Worm (Caenorhabditis elegans): ENCODE results near the gene cyp-25A1.

Gene cyp-25A1

ce11 chrIII:3873424-3873823, 41.0 kb downstream of the cyp-25A1 start:
- TF ChIP-seq egl-5 (tag; optimal IDR thresholded peaks at IDR 0.05) (no peak), elt-2 (tag; optimal IDR thresholded peaks at IDR 0.05) (peak; percentile 52), pha-4 (tag; optimal IDR thresholded peaks at IDR 0.05) (peak; percentile 83), pqm-1 (tag; optimal IDR thresholded peaks at IDR 0.05) (peak; percentile 25), nhr-77 (tag; optimal IDR thresholded peaks at IDR 0.05) (no peak), eor-1 (tag; optimal IDR thresholded peaks at IDR 0.05) (no peak), nhr-76 (tag; optimal IDR thresholded peaks at IDR 0.05) (no peak), ceh-82 (tag; optimal IDR thresholded peaks at IDR 0.05) (no peak), hmg-11 (tag; optimal IDR thresholded peaks at IDR 0.05) (no peak), ztf-4 (tag; optimal IDR thresholded peaks at IDR 0.05) (no peak), nhr-25 (tag; optimal IDR thresholded peaks at IDR 0.05) (peak; percentile 39), daf-12 (tag; optimal IDR thresholded peaks at IDR 0.05) (no peak), lin-39 (tag; optimal IDR thresholded peaks at IDR 0.05) (no peak)

ce11 chrIII:3874492-3874891, 42.1 kb downstream of the cyp-25A1 start:
- TF ChIP-seq ztf-4 (tag; optimal IDR thresholded peaks at IDR 0.05) (no peak), nhr-25 (tag; optimal IDR thresholded peaks at IDR 0.05) (peak; percentile 69), snpc-4 (tag; optimal IDR thresholded peaks at IDR 0.05) (no peak)

ce11 chrIII:3874895-3875294, 42.5 kb downstream of the cyp-25A1 start:
- no peak for TF ChIP-seq unc-62 (GFP tag; optimal IDR thresholded peaks at IDR 0.05)
- TF ChIP-seq pha-4 (tag; optimal IDR thresholded peaks at IDR 0.05) = peak; percentile 34
- TF ChIP-seq elt-2 (tag; optimal IDR thresholded peaks at IDR 0.05) = peak; percentile 45

- no peak for TF ChIP-seq nhr-76 (tag; optimal IDR thresholded peaks at IDR 0.05)
- peak; percentile 53 for TF ChIP-seq nhr-43 (tag; optimal IDR thresholded peaks at IDR 0.05; ENCODE audit: poor library complexity, severe bottlenecking)
- no peak for TF ChIP-seq lin-39 (tag; optimal IDR thresholded peaks at IDR 0.05)
- TF ChIP-seq jun-1 (tag; optimal IDR thresholded peaks at IDR 0.05) = no peak
- TF ChIP-seq elt-2 (tag; optimal IDR thresholded peaks at IDR 0.05) = peak; percentile 58
- peak; percentile 56 for TF ChIP-seq egl-5 (tag; optimal IDR thresholded peaks at IDR 0.05)
- no peak for TF ChIP-seq ceh-16 (tag; optimal IDR thresholded peaks at IDR 0.05)
- no peak for TF ChIP-seq eor-1 (tag; optimal IDR thresholded peaks at IDR 0.05)
- TF ChIP-seq skn-1 (tag; optimal IDR thresholded peaks at IDR 0.05) = no peak
- no peak for TF ChIP-seq egl-27 (tag; optimal IDR thresholded peaks at IDR 0.05)
- TF ChIP-seq nhr-23 (tag; optimal IDR thresholded peaks at IDR 0.05) = peak; percentile 43
- no peak for TF ChIP-seq ztf-4 (tag; optimal IDR thresholded peaks at IDR 0.05)
- peak; percentile 69 for TF ChIP-seq nhr-25 (tag; optimal IDR thresholded peaks at IDR 0.05)
- no peak for TF ChIP-seq lsy-12 (tag; optimal IDR thresholded peaks at IDR 0.05)
- TF ChIP-seq daf-12 (tag; optimal IDR thresholded peaks at IDR 0.05) = no peak
- no peak for TF ChIP-seq aly-2 (tag; optimal IDR thresholded peaks at IDR 0.05)
- no peak for TF ChIP-seq lin-15B (tag; optimal IDR thresholded peaks at IDR 0.05)
- no peak for TF ChIP-seq nfya-1 (tag; optimal IDR thresholded peaks at IDR 0.05; ENCODE audit: insufficient read depth)
- TF ChIP-seq snpc-4 (tag; optimal IDR thresholded peaks at IDR 0.05) = no peak
- TF ChIP-seq hmg-11 (tag; optimal IDR thresholded peaks at IDR 0.05) = no peak
- peak; percentile 55 for TF ChIP-seq pha-4 (tag; optimal IDR thresholded peaks at IDR 0.05)
These were observed 43.2 kb downstream of the cyp-25A1 start for ce11 chrIII:3875608-3876007.

ce11 chrIII:3876197-3876897, 44.0 kb downstream of the cyp-25A1 start:
- TF ChIP-seq ceh-9 (tag; optimal IDR thresholded peaks at IDR 0.05) = no peak
- TF ChIP-seq elt-2 (tag; optimal IDR thresholded peaks at IDR 0.05) = peak; percentile 61
- TF ChIP-seq pqm-1 (tag; optimal IDR thresholded peaks at IDR 0.05) = peak; percentile 60
- no peak for TF ChIP-seq ceh-28 (tag; optimal IDR thresholded peaks at IDR 0.05)
- peak; percentile 47 for TF ChIP-seq nhr-25 (tag; optimal IDR thresholded peaks at IDR 0.05)
- no peak for TF ChIP-seq ztf-11 (tag; optimal IDR thresholded peaks at IDR 0.05)
- no peak for TF ChIP-seq lin-15B (tag; optimal IDR thresholded peaks at IDR 0.05)
- TF ChIP-seq egl-5 (tag; optimal IDR thresholded peaks at IDR 0.05) = no peak

- TF ChIP-seq eor-1 (tag; optimal IDR thresholded peaks at IDR 0.05) = no peak
- TF ChIP-seq pha-4 (tag; optimal IDR thresholded peaks at IDR 0.05) = peak; percentile 26
These were observed 46.8 kb downstream of the cyp-25A1 start for ce11 chrIII:3878986-3879756.

Data from whole organism, L3 larva.